Fruit fly (Drosophila melanogaster): ENCODE measurements around the gene Dnaaf6.

Gene Dnaaf6

DNA sequence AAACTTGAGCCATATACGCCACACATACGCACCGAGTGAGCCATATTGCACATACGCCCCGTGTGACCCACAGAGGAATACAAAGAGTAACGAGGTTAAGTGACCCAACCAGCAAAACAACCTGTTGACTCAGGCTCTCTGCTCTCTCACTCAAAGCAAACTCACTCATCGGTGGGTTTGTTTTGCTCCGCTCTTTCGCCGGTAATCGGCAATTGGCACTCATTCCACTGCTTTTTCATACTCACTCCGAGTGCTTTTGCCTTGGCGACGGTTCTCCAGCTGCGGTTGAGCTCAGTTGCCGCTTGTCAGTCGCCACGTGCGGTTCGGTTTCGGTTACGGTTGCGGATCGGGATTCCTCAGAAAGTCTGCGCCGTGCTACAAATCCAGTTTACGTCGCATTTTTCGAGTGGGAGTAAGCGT is 21.9 kb downstream of the Dnaaf6 start (continued):
- no peak for TF ChIP-seq CG42726 (GFP tag; IDR thresholded peaks at IDR 0.05; ENCODE audit: partially characterized antibody)
- no peak for TF ChIP-seq CG8924 (tag; optimal IDR thresholded peaks at IDR 0.05)
- TF ChIP-seq CG1603 (tag; optimal IDR thresholded peaks at IDR 0.05), result no peak
- TF ChIP-seq bbx (GFP tag; IDR thresholded peaks at IDR 0.05; ENCODE audit: partially characterized antibody), result peak; percentile 74; the same call in 1 of the 2 replicates
- no peak for TF ChIP-seq CTCF (GFP tag; optimal IDR thresholded peaks at IDR 0.05)
- peak; percentile 47 for TF ChIP-seq CG6854 (GFP tag; optimal IDR thresholded peaks at IDR 0.05)
- TF ChIP-seq crp (GFP tag; optimal IDR thresholded peaks at IDR 0.05), result no peak
- TF ChIP-seq HHEX (GFP tag; optimal IDR thresholded peaks at IDR 0.05), result peak; percentile 27
- TF ChIP-seq vfl (GFP tag; optimal IDR thresholded peaks at IDR 0.05), result no peak
- TF ChIP-seq CG6765 (GFP tag; optimal IDR thresholded peaks at IDR 0.05), result peak; percentile 29
- peak; percentile 36 for TF ChIP-seq CG18599 (GFP tag; optimal IDR thresholded peaks at IDR 0.05)
- no peak for TF ChIP-seq ab (GFP tag; optimal IDR thresholded peaks at IDR 0.05)
- peak; percentile 99 for TF ChIP-seq kah (GFP tag; optimal IDR thresholded peaks at IDR 0.05)
- no peak for TF ChIP-seq CG3847 (GFP tag; IDR thresholded peaks at IDR 0.05)
- TF ChIP-seq zen2 (GFP tag; IDR thresholded peaks at IDR 0.05; ENCODE audit: partially characterized antibody), result peak; percentile 69; the same call in 2 of the 3 replicates
- 0 out of 3 replicates have a peak, but pooled peaks have one; percentile 46 for TF ChIP-seq knrl (GFP tag; IDR thresholded peaks at IDR 0.05; ENCODE audit: partially characterized antibody)
- peak; percentile 33 for TF ChIP-seq CG6813 (GFP tag; optimal IDR thresholded peaks at IDR 0.05)
- peak; percentile 42 for TF ChIP-seq CG13624 (GFP tag; optimal IDR thresholded peaks at IDR 0.05)
- no peak for TF ChIP-seq gcm (GFP tag; optimal IDR thresholded peaks at IDR 0.05)
- peak; percentile 60; the same call in 1 of the 3 replicates for TF ChIP-seq ci (GFP tag; IDR thresholded peaks at IDR 0.05)
- TF ChIP-seq Hey (tag; optimal IDR thresholded peaks at IDR 0.05), result peak; percentile 59
- TF ChIP-seq Lhr (GFP tag; optimal IDR thresholded peaks at IDR 0.05), result no peak
- no peak for TF ChIP-seq CG17186 (GFP tag; optimal IDR thresholded peaks at IDR 0.05)
- no peak for TF ChIP-seq D19A (tag; optimal IDR thresholded peaks at IDR 0.05)
- no peak for TF ChIP-seq CG18476 (GFP tag; optimal IDR thresholded peaks at IDR 0.05)
- no peak for TF ChIP-seq CG2116 (GFP tag; optimal IDR thresholded peaks at IDR 0.05)
- no peak for TF ChIP-seq Myb (GFP tag; optimal IDR thresholded peaks at IDR 0.05)
- no peak for TF ChIP-seq Max (GFP tag; optimal IDR thresholded peaks at IDR 0.05)
- TF ChIP-seq CG34376 (GFP tag; optimal IDR thresholded peaks at IDR 0.05), result peak; percentile 59
- TF ChIP-seq MTF-1 (GFP tag; optimal IDR thresholded peaks at IDR 0.05; ENCODE audit: borderline replicate concordance), result peak; percentile 9
- no peak for TF ChIP-seq Optix (GFP tag; IDR thresholded peaks at IDR 0.05)
- TF ChIP-seq zf30C (GFP tag; optimal IDR thresholded peaks at IDR 0.05), result no peak
- TF ChIP-seq CG17385 (GFP tag; optimal IDR thresholded peaks at IDR 0.05), result peak; percentile 23
- TF ChIP-seq rib (GFP tag; IDR thresholded peaks at IDR 0.05), result peak; percentile 34; the same call in 1 of the 2 replicates
- TF ChIP-seq CG7372 (GFP tag; IDR thresholded peaks at IDR 0.05), result peak; percentile 81
- TF ChIP-seq CG10147 (GFP tag; optimal IDR thresholded peaks at IDR 0.05), result no peak
- TF ChIP-seq CG13287 (GFP tag; IDR thresholded peaks at IDR 0.05; ENCODE audit: partially characterized antibody), result peak; percentile 75; the same call in 1 of the 2 replicates
- TF ChIP-seq cg (GFP tag; optimal IDR thresholded peaks at IDR 0.05), result no peak
- TF ChIP-seq CG15011 (GFP tag; optimal IDR thresholded peaks at IDR 0.05), result no peak
- peak; percentile 89 for TF ChIP-seq psq (GFP tag; optimal IDR thresholded peaks at IDR 0.05)
- TF ChIP-seq CG14860 (GFP tag; IDR thresholded peaks at IDR 0.05; ENCODE audit: partially characterized antibody), result no peak
- TF ChIP-seq peb (GFP tag; IDR thresholded peaks at IDR 0.05), result no peak
- TF ChIP-seq stwl (tag; optimal IDR thresholded peaks at IDR 0.05), result no peak
- no peak for TF ChIP-seq sug (tag; optimal IDR thresholded peaks at IDR 0.05)
- peak; percentile 51 for TF ChIP-seq nau (GFP tag; optimal IDR thresholded peaks at IDR 0.05)
- TF ChIP-seq CG6791 (GFP tag; IDR thresholded peaks at IDR 0.05; ENCODE audit: partially characterized antibody), result 0 out of 3 replicates have a peak, but pooled peaks have one; percentile 42
- no peak for TF ChIP-seq CG8478 (optimal IDR thresholded peaks at IDR 0.05)
- no peak for TF ChIP-seq ERR (GFP tag; optimal IDR thresholded peaks at IDR 0.05)
- TF ChIP-seq Hr78 (GFP tag; optimal IDR thresholded peaks at IDR 0.05), result peak in 1 of 2 experiments; percentile 89
